Fruit fly (Drosophila melanogaster): ENCODE measurements around the gene CG33928.

CG33928 gene

DNA sequence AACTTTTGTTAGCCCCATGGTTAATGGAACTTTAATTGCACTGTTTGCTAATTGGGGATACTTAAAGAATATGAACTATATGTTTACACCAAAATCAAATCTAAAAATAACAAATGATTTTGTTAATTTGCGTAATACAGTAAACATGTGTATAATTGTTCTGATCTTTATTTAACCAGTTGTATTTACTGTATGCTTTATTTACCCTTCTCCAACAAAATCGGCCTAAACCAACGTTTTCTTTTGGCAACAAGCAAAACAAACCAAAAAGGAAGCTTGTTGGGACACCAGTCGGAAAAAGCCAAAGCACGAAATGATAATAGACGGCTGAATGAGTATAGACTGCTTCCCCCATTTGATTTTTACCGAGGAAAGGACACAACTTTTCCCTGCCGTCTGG, 34.2 kb upstream of the CG33928 start (continued):
- TF ChIP-seq CG2116 (GFP tag; optimal IDR thresholded peaks at IDR 0.05) (peak; percentile 13), pfk (GFP tag; optimal IDR thresholded peaks at IDR 0.05) (peak; percentile 16), hbn (GFP tag; IDR thresholded peaks at IDR 0.05; ENCODE audit: partially characterized antibody) (no peak), mam (GFP tag; optimal IDR thresholded peaks at IDR 0.05) (peak; percentile 49), Nf-YC (tag; optimal IDR thresholded peaks at IDR 0.05) (no peak), nmo (GFP tag; optimal IDR thresholded peaks at IDR 0.05) (no peak), Nf-YA (GFP tag; IDR thresholded peaks at IDR 0.05) (no peak), CG12391 (tag; optimal IDR thresholded peaks at IDR 0.05) (peak; percentile 9), hkb (optimal IDR thresholded peaks at IDR 0.05) (no peak), hkb (GFP tag; IDR thresholded peaks at IDR 0.05) (peak; percentile 65), lmd (GFP tag; IDR thresholded peaks at IDR 0.05) (no peak; the same call in 1 of the 2 replicates), ab (GFP tag; optimal IDR thresholded peaks at IDR 0.05) (no peak), Lim3 (GFP tag; IDR thresholded peaks at IDR 0.05) (no peak), Myb (GFP tag; optimal IDR thresholded peaks at IDR 0.05) (peak; percentile 35), grau (tag; optimal IDR thresholded peaks at IDR 0.05) (peak; percentile 54), CG18619 (GFP tag; optimal IDR thresholded peaks at IDR 0.05) (peak; percentile 68), Dll (GFP tag; IDR thresholded peaks at IDR 0.05; ENCODE audit: partially characterized antibody) (no peak), Bdp1 (GFP tag; optimal IDR thresholded peaks at IDR 0.05) (peak; percentile 35), CG8089 (GFP tag; optimal IDR thresholded peaks at IDR 0.05) (no peak), Bteb2 (GFP tag; optimal IDR thresholded peaks at IDR 0.05) (peak; percentile 75), HmgZ (tag; optimal IDR thresholded peaks at IDR 0.05) (peak; percentile 62), Dp (GFP tag; optimal IDR thresholded peaks at IDR 0.05) (no peak), odd (GFP tag; optimal IDR thresholded peaks at IDR 0.05) (no peak), CG16815 (GFP tag; optimal IDR thresholded peaks at IDR 0.05) (no peak), CG18599 (GFP tag; optimal IDR thresholded peaks at IDR 0.05) (peak; percentile 92), CG11247 (GFP tag; IDR thresholded peaks at IDR 0.05) (peak; percentile 64), D19A (tag; optimal IDR thresholded peaks at IDR 0.05) (no peak), CG9609 (GFP tag; optimal IDR thresholded peaks at IDR 0.05) (no peak), NK7.1 (GFP tag; optimal IDR thresholded peaks at IDR 0.05) (peak; percentile 61), CG32772 (GFP tag; IDR thresholded peaks at IDR 0.05) (no peak), gsb (GFP tag; IDR thresholded peaks at IDR 0.05) (peak; percentile 66), Meics (GFP tag; optimal IDR thresholded peaks at IDR 0.05) (peak; percentile 84), bsh (GFP tag; optimal IDR thresholded peaks at IDR 0.05) (no peak), ERR (GFP tag; optimal IDR thresholded peaks at IDR 0.05) (peak; percentile 55), croc (GFP tag; conservative IDR thresholded peaks at IDR 0.05) (no peak), onecut (GFP tag; IDR thresholded peaks at IDR 0.05) (no peak), CG12299 (tag; optimal IDR thresholded peaks at IDR 0.05) (peak; percentile 71), Max (GFP tag; optimal IDR thresholded peaks at IDR 0.05) (no peak), CG1024 (GFP tag; IDR thresholded peaks at IDR 0.05) (no peak), Chrac-16 (GFP tag; optimal IDR thresholded peaks at IDR 0.05) (no peak), CG1233 (GFP tag; optimal IDR thresholded peaks at IDR 0.05) (peak; percentile 64), toy (GFP tag; IDR thresholded peaks at IDR 0.05) (no peak), yki (optimal IDR thresholded peaks at IDR 0.05) (no peak), CG32532 (GFP tag; IDR thresholded peaks at IDR 0.05) (no peak; the same call in 1 of the 2 replicates), CG9817 (tag; optimal IDR thresholded peaks at IDR 0.05) (peak; percentile 73), fru (optimal IDR thresholded peaks at IDR 0.05) (no peak), Fer2 (tag; optimal IDR thresholded peaks at IDR 0.05) (peak; percentile 74), scrt (GFP tag; optimal IDR thresholded peaks at IDR 0.05) (peak; percentile 58), CG12744 (GFP tag; optimal IDR thresholded peaks at IDR 0.05) (peak; percentile 78), CrebB (tag; optimal IDR thresholded peaks at IDR 0.05) (peak; percentile 69), CG33557 (GFP tag; optimal IDR thresholded peaks at IDR 0.05) (no peak), Hey (tag; optimal IDR thresholded peaks at IDR 0.05) (peak; percentile 43), ara (GFP tag; IDR thresholded peaks at IDR 0.05) (no peak)
